Worm (Caenorhabditis elegans): ENCODE measurements around the gene M03E7.1.

The M03E7.1 gene

ce11 chrV:5576008-5576407, 45.5 kb upstream of the M03E7.1 start (continued):
- TF ChIP-seq lag-1 (GFP tag; IDR thresholded peaks at IDR 0.05) (no peak), tlf-1 (GFP tag; optimal IDR thresholded peaks at IDR 0.05) (no peak), repo-1 (tag; optimal IDR thresholded peaks at IDR 0.05) (peak; percentile 63), mes-4 (tag; optimal IDR thresholded peaks at IDR 0.05) (no peak), ztf-25 (GFP tag; IDR thresholded peaks at IDR 0.05) (no peak), Y53F4B.3 (GFP tag; IDR thresholded peaks at IDR 0.05) (no peak), ztf-18 (tag; optimal IDR thresholded peaks at IDR 0.05) (no peak), sptf-2 (GFP tag; optimal IDR thresholded peaks at IDR 0.05) (no peak), nhr-120 (GFP tag; IDR thresholded peaks at IDR 0.05) (no peak), cebp-1 (GFP tag; IDR thresholded peaks at IDR 0.05) (peak; percentile 83), cebp-1 (tag; optimal IDR thresholded peaks at IDR 0.05) (peak; percentile 95), nfya-1 (tag; optimal IDR thresholded peaks at IDR 0.05; ENCODE audit: borderline replicate concordance, insufficient read depth) (no peak), attf-5 (GFP tag; optimal IDR thresholded peaks at IDR 0.05) (peak; percentile 4), C17E4.6 (GFP tag; IDR thresholded peaks at IDR 0.05) (no peak), xnd-1 (tag; optimal IDR thresholded peaks at IDR 0.05) (no peak), B0019.2 (GFP tag; conservative IDR thresholded peaks at IDR 0.05) (no peak), Y53G8AR.9 (GFP tag; conservative IDR thresholded peaks at IDR 0.05) (no peak), dox-1 (GFP tag; IDR thresholded peaks at IDR 0.05) (no peak), snpc-4 (GFP tag; optimal IDR thresholded peaks at IDR 0.05) (peak; percentile 78), snpc-4 (tag; optimal IDR thresholded peaks at IDR 0.05) (peak; percentile 92 to 99 (median 98)), ztf-3 (GFP tag; optimal IDR thresholded peaks at IDR 0.05) (no peak), zfh-2 (GFP tag; conservative IDR thresholded peaks at IDR 0.05) (no peak), hsf-1 (GFP tag; IDR thresholded peaks at IDR 0.05) (no peak), ztf-22 (GFP tag; optimal IDR thresholded peaks at IDR 0.05) (no peak), unc-62 (GFP tag; optimal IDR thresholded peaks at IDR 0.05) (peak; percentile 51), ztf-6 (GFP tag; IDR thresholded peaks at IDR 0.05) (no peak), gei-17 (GFP tag; optimal IDR thresholded peaks at IDR 0.05) (peak; percentile 14), madf-3 (GFP tag; IDR thresholded peaks at IDR 0.05) (no peak), madf-10 (tag; optimal IDR thresholded peaks at IDR 0.05) (peak; percentile 35), tbp1 (GFP tag; optimal IDR thresholded peaks at IDR 0.05) (peak; percentile 27), lin-54 (GFP tag; optimal IDR thresholded peaks at IDR 0.05) (peak; percentile 6), nhr-27 (tag; optimal IDR thresholded peaks at IDR 0.05) (no peak), mcd-1 (GFP tag; IDR thresholded peaks at IDR 0.05) (no peak), B0336.3 (GFP tag; IDR thresholded peaks at IDR 0.05) (no peak), F33H1.4 (GFP tag; IDR thresholded peaks at IDR 0.05) (no peak), bed-1 (GFP tag; IDR thresholded peaks at IDR 0.05) (no peak), ceh-40 (GFP tag; IDR thresholded peaks at IDR 0.05) (no peak)

ce11 chrV:5579666-5580065, 41.8 kb upstream of the M03E7.1 start:
- TF ChIP-seq tbx-9 (tag; optimal IDR thresholded peaks at IDR 0.05; ENCODE audit: borderline replicate concordance) = no peak
- TF ChIP-seq chd-7 (tag; optimal IDR thresholded peaks at IDR 0.05) = no peak
- no peak for TF ChIP-seq hlh-26 (GFP tag; conservative IDR thresholded peaks at IDR 0.05)
- TF ChIP-seq F49E8.2 (tag; optimal IDR thresholded peaks at IDR 0.05; ENCODE audit: insufficient read depth) = no peak
- no peak for TF ChIP-seq ztf-3 (GFP tag; optimal IDR thresholded peaks at IDR 0.05)
- no peak for TF ChIP-seq egrh-3 (GFP tag; IDR thresholded peaks at IDR 0.05)
- TF ChIP-seq ztf-25 (GFP tag; IDR thresholded peaks at IDR 0.05) = no peak
- TF ChIP-seq madf-6 (GFP tag; IDR thresholded peaks at IDR 0.05) = no peak
- no peak for TF ChIP-seq mcd-1 (GFP tag; IDR thresholded peaks at IDR 0.05)
- TF ChIP-seq cebp-1 (GFP tag; IDR thresholded peaks at IDR 0.05) = no peak
- no peak for TF ChIP-seq cebp-1 (tag; optimal IDR thresholded peaks at IDR 0.05)
- no peak for TF ChIP-seq lin-40 (tag; optimal IDR thresholded peaks at IDR 0.05)
- no peak for TF ChIP-seq dpff-1 (tag; optimal IDR thresholded peaks at IDR 0.05)
- no peak for TF ChIP-seq Y53G8AR.9 (GFP tag; conservative IDR thresholded peaks at IDR 0.05)
- no peak for TF ChIP-seq lag-1 (GFP tag; IDR thresholded peaks at IDR 0.05)
- no peak for TF ChIP-seq ztf-22 (GFP tag; optimal IDR thresholded peaks at IDR 0.05)
- no peak for TF ChIP-seq ztf-18 (tag; optimal IDR thresholded peaks at IDR 0.05)
- no peak for TF ChIP-seq madf-3 (GFP tag; IDR thresholded peaks at IDR 0.05)
- no peak for TF ChIP-seq snpc-3.4 (tag; optimal IDR thresholded peaks at IDR 0.05)
- TF ChIP-seq F22D6.2 (tag; optimal IDR thresholded peaks at IDR 0.05) = no peak
- no peak for TF ChIP-seq hmg-1.2 (GFP tag; IDR thresholded peaks at IDR 0.05)
